Worm (Caenorhabditis elegans) whole organism, L4 larva: ENCODE data around the gene clec-75.
A peak's percentile ranks its signal among the peaks of the same experiment; 100 is the strongest.

Experiments used
- F26F4.8 ChIP-seq: fragments of 200-800 bp; sonication (Bioruptor generic); conservative IDR thresholded peaks from 2 replicates; pipeline ENCODE4 v1.3.6; 2022; ENCODE audit warnings: missing genetic modification characterization, missing compliant biosample characterization
- F44E2.7 ChIP-seq: fragments of 200-800 bp; sonication (Bioruptor generic); IDR thresholded peaks from 2 replicates; pipeline ENCODE4 v2.1.2; 2022; ENCODE audit warnings: missing genetic modification characterization, missing compliant biosample characterization
- Y75B8A.6 ChIP-seq: fragments of 200-800 bp; sonication (Bioruptor generic); IDR thresholded peaks from 2 replicates; pipeline ENCODE4 v1.3.6; 2022; ENCODE audit warnings: missing genetic modification reagents, missing genetic modification characterization, missing compliant biosample characterization
- ZK546.5 ChIP-seq, 2 experiments: sonication (generic microtip); optimal IDR thresholded peaks; 2 replicates each; lab custom pipeline; 2017; ENCODE audit warnings: missing biosample characterization in 2 of 2, missing genetic modification characterization in 2 of 2
- ceh-32 ChIP-seq: sonication (generic microtip); optimal IDR thresholded peaks from 2 replicates; lab custom pipeline; 2016; ENCODE audit warnings: mild to moderate bottlenecking, missing genetic modification characterization, missing compliant biosample characterization; ENCODE audit not compliant: poor library complexity
- ces-1 ChIP-seq: fragments of 150-350 bp; sonication (generic microtip); optimal IDR thresholded peaks from 4 replicates; lab custom pipeline; 2014; ENCODE audit warnings: missing biosample characterization, missing genetic modification reagents, missing genetic modification characterization
- cey-2 ChIP-seq: sonication (generic microtip); optimal IDR thresholded peaks from 3 replicates; lab custom pipeline; 2017; ENCODE audit warnings: missing genetic modification characterization, mild to moderate bottlenecking, missing compliant biosample characterization, antibody characterized with exemption, borderline replicate concordance; ENCODE audit not compliant: insufficient read depth
- daf-12 ChIP-seq: fragments of 150-350 bp; optimal IDR thresholded peaks from 2 replicates; lab custom pipeline; 2014; ENCODE audit warnings: missing biosample characterization, missing genetic modification reagents, missing genetic modification characterization
- dmd-8 ChIP-seq: fragments of 200-800 bp; sonication (Bioruptor generic); IDR thresholded peaks from 2 replicates; pipeline ENCODE4 v1.3.6; 2022; ENCODE audit warnings: missing genetic modification characterization, missing compliant biosample characterization
- duxl-1 ChIP-seq: sonication (generic microtip); optimal IDR thresholded peaks from 2 replicates; lab custom pipeline; 2016; ENCODE audit warnings: mild to moderate bottlenecking, missing genetic modification characterization, moderate library complexity, missing compliant biosample characterization; ENCODE audit not compliant: poor library complexity
- dve-1 ChIP-seq: sonication (generic microtip); optimal IDR thresholded peaks from 2 replicates; lab custom pipeline; 2017; ENCODE audit warnings: antibody characterized with exemption, mild to moderate bottlenecking, missing genetic modification characterization, missing compliant biosample characterization; ENCODE audit not compliant: insufficient read depth
- egl-27 ChIP-seq: sonication (generic microtip); optimal IDR thresholded peaks from 3 replicates; lab custom pipeline; 2017; ENCODE audit warnings: missing biosample characterization, missing genetic modification reagents, missing genetic modification characterization
- fkh-10 ChIP-seq: fragments of 150-350 bp; optimal IDR thresholded peaks from 2 replicates; lab custom pipeline; 2014; ENCODE audit warnings: missing biosample characterization, missing genetic modification reagents, missing genetic modification characterization
- hlh-11 ChIP-seq: fragments of 200-800 bp; sonication (Bioruptor generic); optimal IDR thresholded peaks from 2 replicates; lab custom pipeline; 2018; ENCODE audit warnings: mild to moderate bottlenecking, missing genetic modification characterization, missing compliant biosample characterization
- hlh-30 ChIP-seq: sonication (generic microtip); optimal IDR thresholded peaks from 2 replicates; lab custom pipeline; 2017; ENCODE audit warnings: antibody characterized with exemption, mild to moderate bottlenecking, missing genetic modification characterization, missing compliant biosample characterization; ENCODE audit not compliant: insufficient read depth
- jun-1 ChIP-seq: fragments of 150-350 bp; optimal IDR thresholded peaks from 2 replicates; lab custom pipeline; 2014; ENCODE audit warnings: missing biosample characterization, missing genetic modification reagents, missing genetic modification characterization
- lin-39 ChIP-seq: fragments of 150-350 bp; optimal IDR thresholded peaks from 2 replicates; lab custom pipeline; 2014; ENCODE audit warnings: missing biosample characterization, missing genetic modification reagents, missing genetic modification characterization
- lsy-2 ChIP-seq, 2 experiments: fragments of 150-350 bp in 1 of 2; sonication (generic microtip) in 1 of 2; optimal IDR thresholded peaks; 2 replicates each; lab custom pipeline; 2014 to 2017; ENCODE audit warnings: missing biosample characterization in 2 of 2, missing genetic modification characterization in 2 of 2
- madf-9 ChIP-seq: fragments of 200-800 bp; sonication (Bioruptor generic); conservative IDR thresholded peaks from 2 replicates; pipeline ENCODE4 v1.3.6; 2022; ENCODE audit warnings: missing genetic modification reagents, missing genetic modification characterization, missing compliant biosample characterization
- mdl-1 ChIP-seq, 2 experiments: fragments of 150-350 bp in 1 of 2; sonication (generic microtip) in 1 of 2; optimal IDR thresholded peaks; 2 replicates each; lab custom pipeline; 2014 to 2017; ENCODE audit warnings: missing biosample characterization in 2 of 2, missing genetic modification characterization in 2 of 2
- mep-1 ChIP-seq: fragments of 150-350 bp; sonication (generic microtip); optimal IDR thresholded peaks from 3 replicates; lab custom pipeline; 2014; ENCODE audit warnings: missing biosample characterization, missing genetic modification characterization
- mes-2 ChIP-seq: sonication (generic microtip); optimal IDR thresholded peaks from 2 replicates; lab custom pipeline; 2016; ENCODE audit warnings: missing genotype, mild to moderate bottlenecking, missing genetic modification characterization, missing compliant biosample characterization; ENCODE audit not compliant: poor library complexity, severe bottlenecking
- mxl-3 ChIP-seq: fragments of 200-800 bp; sonication (Bioruptor generic); optimal IDR thresholded peaks from 2 replicates; lab custom pipeline; 2018; ENCODE audit warnings: mild to moderate bottlenecking, missing genetic modification characterization, missing compliant biosample characterization
- nhr-28 ChIP-seq: fragments of 150-350 bp; optimal IDR thresholded peaks from 2 replicates; lab custom pipeline; 2014; ENCODE audit warnings: missing biosample characterization, missing genetic modification characterization
- nhr-6 ChIP-seq: fragments of 150-350 bp; optimal IDR thresholded peaks from 2 replicates; lab custom pipeline; 2014; ENCODE audit warnings: missing biosample characterization, missing genetic modification characterization
- nhr-76 ChIP-seq: fragments of 150-350 bp; optimal IDR thresholded peaks from 2 replicates; lab custom pipeline; 2014; ENCODE audit warnings: missing biosample characterization, missing genetic modification characterization
- php-3 ChIP-seq: fragments of 200-800 bp; sonication (Bioruptor generic); IDR thresholded peaks from 2 replicates; pipeline ENCODE4 v1.3.6; 2022; ENCODE audit warnings: missing genetic modification reagents, missing genetic modification characterization, missing compliant biosample characterization
- sdz-12 ChIP-seq: fragments of 200-800 bp; sonication (Bioruptor generic); optimal IDR thresholded peaks from 2 replicates; lab custom pipeline; 2018; ENCODE audit warnings: mild to moderate bottlenecking, missing genetic modification characterization, missing compliant biosample characterization
- skn-1 ChIP-seq: fragments of 150-350 bp; optimal IDR thresholded peaks from 2 replicates; lab custom pipeline; 2014; ENCODE audit warnings: missing biosample characterization, missing genetic modification characterization
- snpc-1.2 ChIP-seq: fragments of 200-800 bp; sonication (Bioruptor generic); IDR thresholded peaks from 2 replicates; pipeline ENCODE4 v1.3.6; 2022; ENCODE audit warnings: missing genetic modification reagents, missing genetic modification characterization, missing compliant biosample characterization
- snpc-4 ChIP-seq: fragments of 150-350 bp; optimal IDR thresholded peaks from 2 replicates; lab custom pipeline; 2014; ENCODE audit warnings: missing biosample characterization, missing genetic modification characterization
- tra-1 ChIP-seq: fragments of 200-800 bp; sonication (Bioruptor generic); IDR thresholded peaks from 2 replicates; pipeline ENCODE4 v1.3.6; 2022; ENCODE audit warnings: missing genetic modification reagents, missing genetic modification characterization, missing compliant biosample characterization
- unc-130 ChIP-seq: sonication (generic microtip); optimal IDR thresholded peaks from 2 replicates; lab custom pipeline; 2016; ENCODE audit warnings: missing genetic modification reagents, missing genetic modification characterization, missing compliant biosample characterization
- unc-39 ChIP-seq: sonication (generic microtip); optimal IDR thresholded peaks from 2 replicates; lab custom pipeline; 2017; ENCODE audit warnings: missing biosample characterization, missing genetic modification characterization
- unc-62 ChIP-seq, 3 experiments: fragments of 150-350 bp in 1 of 3; sonication (generic microtip); optimal IDR thresholded peaks in 2 of 3; peaks in 1 of 3; 1 replicate in 1 of 3; 2 replicates in 2 of 3; lab custom pipeline; 2014 to 2017; ENCODE audit warnings: missing biosample characterization in 3 of 3, missing genetic modification characterization in 3 of 3, missing genetic modification reagents in 3 of 3, missing genotype in 1 of 3
- zip-11 ChIP-seq: fragments of 200-800 bp; sonication (Bioruptor generic); IDR thresholded peaks from 2 replicates; pipeline ENCODE4 v1.3.6; 2022; ENCODE audit warnings: missing genetic modification characterization, missing compliant biosample characterization
- zip-2 ChIP-seq: fragments of 150-350 bp; optimal IDR thresholded peaks from 2 replicates; lab custom pipeline; 2014; ENCODE audit warnings: missing biosample characterization, missing genetic modification characterization

The clec-75 gene

ce11 chrIV:3915296-3915695 lies 45.2 kb upstream of the clec-75 start, which contains the start of gene srz-20:
TSS of gene srz-20 (plus strand) at chrIV:3915596.
- no peak for TF ChIP-seq nhr-6 (tag; lab: Kevin White, UChicago)
- no peak for TF ChIP-seq daf-12 (tag; lab: Kevin White, UChicago)
- no peak for TF ChIP-seq lsy-2 (tag; optimal IDR thresholded peaks at IDR 0.05; lab: Kevin White, UChicago)
- TF ChIP-seq fkh-10 = no peak
- no peak for TF ChIP-seq ceh-32
- TF ChIP-seq cey-2 (tag; lab: Kevin White, UChicago) = no peak
- TF ChIP-seq ZK546.5 (tag; optimal IDR thresholded peaks at IDR 0.05; lab: Kevin White, UChicago) = no peak
- TF ChIP-seq F44E2.7 (GFP tag; lab: Robert Waterston, UW) = no peak
- TF ChIP-seq unc-39 (tag; lab: Kevin White, UChicago) = no peak
- no peak for TF ChIP-seq mep-1 (tag; lab: Kevin White, UChicago)
- no peak for TF ChIP-seq ces-1
- no peak for TF ChIP-seq jun-1 (tag; lab: Kevin White, UChicago)
- TF ChIP-seq php-3 (GFP tag; lab: Robert Waterston, UW) = no peak
- no peak for TF ChIP-seq hlh-30 (tag; lab: Kevin White, UChicago)
- TF ChIP-seq Y75B8A.6 (GFP tag; lab: Robert Waterston, UW) = no peak
- TF ChIP-seq nhr-76 (tag; lab: Kevin White, UChicago) = no peak
- no peak for TF ChIP-seq sdz-12 (GFP tag; lab: Kevin White, UChicago)

ce11 chrIV:3917405-3917804 lies 43.1 kb upstream of the clec-75 start, which contains the start of gene F56D6.14:
TSS of gene F56D6.14 (plus strand) at chrIV:3917705.
- TF ChIP-seq dve-1 (tag; lab: Kevin White, UChicago) (no peak), nhr-28 (no peak), snpc-4 (tag; lab: Kevin White, UChicago) (no peak), unc-130 (GFP tag; lab: Kevin White, UChicago) (no peak), egl-27 (tag; lab: Kevin White, UChicago) (no peak), hlh-30 (tag; lab: Kevin White, UChicago) (no peak), unc-62 (GFP tag; optimal IDR thresholded peaks at IDR 0.05 in 1 of 2; lab: Kevin White, UChicago) (peak in 1 of 2 experiments; percentile 73), unc-62 (tag; optimal IDR thresholded peaks at IDR 0.05; lab: Kevin White, UChicago) (no peak), mes-2 (tag; lab: Kevin White, UChicago) (no peak)

ce11 chrIV:3918160-3918559 lies 42.4 kb upstream of the clec-75 start, which contains the start of gene F56D6.23:
TSS of gene F56D6.23 (plus strand) at chrIV:3918460.
- TF ChIP-seq dve-1 (tag; lab: Kevin White, UChicago) (no peak), zip-11 (GFP tag; lab: Robert Waterston, UW) (no peak), dmd-8 (GFP tag; lab: Robert Waterston, UW) (no peak), mdl-1 (tag; optimal IDR thresholded peaks at IDR 0.05; lab: Kevin White, UChicago) (no peak), hlh-11 (tag; lab: Kevin White, UChicago) (no peak), lin-39 (tag; lab: Kevin White, UChicago) (no peak), zip-2 (tag; lab: Kevin White, UChicago) (no peak), F26F4.8 (GFP tag; lab: Robert Waterston, UW) (no peak), skn-1 (tag; lab: Kevin White, UChicago) (no peak), madf-9 (GFP tag; lab: Robert Waterston, UW) (no peak), jun-1 (tag; lab: Kevin White, UChicago) (no peak), mxl-3 (no peak), duxl-1 (tag; lab: Kevin White, UChicago) (no peak), tra-1 (GFP tag; lab: Robert Waterston, UW) (no peak), snpc-1.2 (GFP tag; lab: Robert Waterston, UW) (no peak), unc-39 (tag; lab: Kevin White, UChicago) (no peak), egl-27 (tag; lab: Kevin White, UChicago) (no peak)
